Fruit fly (Drosophila melanogaster) whole organism, pupa: ENCODE data around the gene TTLL3B.

Experiments
- CG10348 ChIP-seq: fragments of 200-800 bp; sonication (Bioruptor generic); IDR thresholded peaks from 2 replicates; pipeline ENCODE4 v1.3.6; 2022; ENCODE audit warnings: missing biosample characterization, missing genetic modification characterization
- CG12605 ChIP-seq: fragments of 200-800 bp; sonication (Bioruptor generic); IDR thresholded peaks from 2 replicates; pipeline ENCODE4 v1.3.6; 2022; ENCODE audit warnings: missing biosample characterization, missing genetic modification characterization
- CG13204 ChIP-seq: fragments of 200-800 bp; sonication (Bioruptor generic); optimal IDR thresholded peaks from 2 replicates; lab custom pipeline; 2018; ENCODE audit warnings: missing biosample characterization, mild to moderate bottlenecking, missing genetic modification characterization, moderate library complexity
- CG14655 ChIP-seq: fragments of 200-800 bp; sonication (Bioruptor generic); optimal IDR thresholded peaks from 3 replicates; lab custom pipeline; 2017; ENCODE audit warnings: mild to moderate bottlenecking, missing biosample characterization, missing genetic modification reagents, missing genetic modification characterization
- CG17806 ChIP-seq: fragments of 200-800 bp; sonication (Bioruptor generic); optimal IDR thresholded peaks from 2 replicates; lab custom pipeline; 2018; ENCODE audit warnings: missing biosample characterization, mild to moderate bottlenecking, missing genetic modification characterization, moderate library complexity
- CG32121 ChIP-seq: fragments of 200-800 bp; sonication (Bioruptor generic); IDR thresholded peaks from 2 replicates; pipeline ENCODE4 v1.3.6; 2022; ENCODE audit warnings: missing biosample characterization, missing genetic modification characterization
- CG34367 ChIP-seq: fragments of 200-800 bp; sonication (Bioruptor generic); optimal IDR thresholded peaks from 2 replicates; lab custom pipeline; 2018; ENCODE audit warnings: missing biosample characterization, mild to moderate bottlenecking, missing genetic modification characterization
- CG4496 ChIP-seq: fragments of 200-800 bp; sonication (Bioruptor generic); IDR thresholded peaks from 3 replicates; pipeline ENCODE4 v1.3.6; 2022; ENCODE audit warnings: missing biosample characterization, missing genetic modification characterization
- CG8301 ChIP-seq: fragments of 200-800 bp; sonication (Bioruptor generic); optimal IDR thresholded peaks from 2 replicates; lab custom pipeline; 2018; ENCODE audit warnings: missing biosample characterization, mild to moderate bottlenecking, missing genetic modification characterization
- D1 ChIP-seq: fragments of 200-800 bp; sonication (Bioruptor generic); optimal IDR thresholded peaks from 2 replicates; lab custom pipeline; 2018; ENCODE audit warnings: missing biosample characterization, mild to moderate bottlenecking, missing genetic modification characterization, moderate library complexity
- EcR ChIP-seq: fragments of 200-800 bp; sonication (Bioruptor generic); optimal IDR thresholded peaks from 3 replicates; lab custom pipeline; 2019; ENCODE audit warnings: missing biosample characterization, missing genetic modification characterization, mild to moderate bottlenecking, moderate library complexity, missing genetic modification reagents
- Pif1A ChIP-seq: fragments of 200-800 bp; sonication (Bioruptor generic); optimal IDR thresholded peaks from 3 replicates; lab custom pipeline; 2016; ENCODE audit warnings: missing biosample characterization, missing genetic modification characterization
- Pif1B ChIP-seq: fragments of 200-800 bp; sonication (Bioruptor generic); optimal IDR thresholded peaks from 3 replicates; lab custom pipeline; 2016; ENCODE audit warnings: missing biosample characterization, missing genetic modification characterization
- Snoo ChIP-seq: fragments of 200-800 bp; sonication (Bioruptor generic); optimal IDR thresholded peaks from 3 replicates; lab custom pipeline; 2017; ENCODE audit warnings: missing biosample characterization, mild to moderate bottlenecking, missing genetic modification characterization, inconsistent platforms
- fd96Ca ChIP-seq: fragments of 200-800 bp; sonication (Bioruptor generic); IDR thresholded peaks from 3 replicates; pipeline ENCODE4 v1.3.6; 2022; ENCODE audit warnings: missing biosample characterization, missing genetic modification characterization
- rn ChIP-seq: fragments of 200-800 bp; sonication (Bioruptor generic); IDR thresholded peaks from 2 replicates; pipeline ENCODE4 v1.3.6; 2022; ENCODE audit warnings: missing biosample characterization, missing genetic modification characterization

The TTLL3B gene

dm6 chr2L:6774853-6775252, 42.2 kb downstream of the TTLL3B start:
- TF ChIP-seq CG17806 (tag; lab: Kevin White, UChicago) (no peak), Pif1A (GFP tag; lab: Kevin White, UChicago) (no peak), D1 (tag; lab: Kevin White, UChicago) (no peak), Snoo (no peak), CG12605 (no peak), CG32121 (GFP tag; lab: Robert Waterston, UW) (no peak), CG14655 (no peak), Pif1B (no peak), EcR (GFP tag; lab: Kevin White, UChicago) (no peak), CG8301 (tag; lab: Kevin White, UChicago) (no peak), fd96Ca (no peak), CG34367 (tag; lab: Kevin White, UChicago) (no peak), CG13204 (GFP tag; lab: Kevin White, UChicago) (no peak)

dm6 chr2L:6783395-6783794, 50.7 kb downstream of the TTLL3B start:
- TF ChIP-seq EcR (GFP tag; lab: Kevin White, UChicago) (no peak), CG4496 (GFP tag; lab: Robert Waterston, UW) (peak; percentile 65; the same call in 2 of the 3 replicates)
- TF ChIP-seq, all 21 proteins: peak for 1

dm6 chr2L:6784235-6784634, 51.6 kb downstream of the TTLL3B start:
- TF ChIP-seq Pif1B: no peak
- no peak for TF ChIP-seq Pif1A (GFP tag; lab: Kevin White, UChicago)
- TF ChIP-seq rn (GFP tag; lab: Robert Waterston, UW): no peak
- peak; percentile 22 for TF ChIP-seq EcR (GFP tag; lab: Kevin White, UChicago)
- TF ChIP-seq D1 (tag; lab: Kevin White, UChicago): no peak

dm6 chr2L:6785583-6785982, 52.9 kb downstream of the TTLL3B start:
- TF ChIP-seq CG14655 (no peak), CG10348 (GFP tag; lab: Robert Waterston, UW) (no peak), CG32121 (GFP tag; lab: Robert Waterston, UW) (no peak), D1 (tag; lab: Kevin White, UChicago) (no peak), CG34367 (tag; lab: Kevin White, UChicago) (no peak)
- TF ChIP-seq, all 21 proteins: peak for 0
